Fruit fly (Drosophila melanogaster) whole organism, adult: ENCODE measurements around the gene Archease.

Source experiments
- CG14711 ChIP-seq: fragments of 200-800 bp; sonication (Bioruptor generic); optimal IDR thresholded peaks from 2 replicates; lab custom pipeline; 2018; ENCODE audit warnings: missing biosample characterization, mild to moderate bottlenecking, missing genetic modification characterization, moderate library complexity
- CG1620 ChIP-seq: fragments of 200-800 bp; sonication (Bioruptor generic); optimal IDR thresholded peaks from 2 replicates; lab custom pipeline; 2016; ENCODE audit warnings: missing biosample characterization, missing genetic modification characterization
- CG7101 ChIP-seq: fragments of 200-800 bp; sonication (Bioruptor generic); optimal IDR thresholded peaks from 2 replicates; lab custom pipeline; 2018; ENCODE audit warnings: missing biosample characterization, mild to moderate bottlenecking, missing genetic modification characterization, moderate library complexity
- Hr96 ChIP-seq: fragments of 200-800 bp; sonication (Bioruptor generic); optimal IDR thresholded peaks from 2 replicates; lab custom pipeline; 2016; ENCODE audit warnings: missing biosample characterization, missing genetic modification characterization
- ovo ChIP-seq: fragments of 200-800 bp; sonication (Bioruptor generic); optimal IDR thresholded peaks from 2 replicates; lab custom pipeline; 2016; ENCODE audit warnings: missing biosample characterization, missing genetic modification characterization

- TF ChIP-seq CG14711 (no peak), CG7101 (tag; lab: Kevin White, UChicago) (no peak), CG1620 (GFP tag; lab: Kevin White, UChicago) (no peak), ovo (GFP tag; lab: Kevin White, UChicago) (no peak), Hr96 (GFP tag; lab: Kevin White, UChicago) (no peak)
Observed at dm6 chr3R:21682041-21682440, 19.3 kb upstream of the Archease start.
